Fruit fly (Drosophila melanogaster) whole organism, adult: ENCODE results near the gene Or85a.
A peak's percentile ranks its signal among the peaks of the same experiment; 100 is the strongest.

Experiments
- CG11617 ChIP-seq: fragments of 200-800 bp; sonication (Bioruptor generic); optimal IDR thresholded peaks from 2 replicates; lab custom pipeline; 2017; ENCODE audit warnings: mild to moderate bottlenecking, missing biosample characterization, missing genetic modification reagents, missing genetic modification characterization
- CG14711 ChIP-seq: fragments of 200-800 bp; sonication (Bioruptor generic); optimal IDR thresholded peaks from 2 replicates; lab custom pipeline; 2018; ENCODE audit warnings: missing biosample characterization, mild to moderate bottlenecking, missing genetic modification characterization, moderate library complexity
- CG7045 ChIP-seq: fragments of 200-800 bp; sonication (Bioruptor generic); optimal IDR thresholded peaks from 2 replicates; lab custom pipeline; 2017; ENCODE audit warnings: missing biosample characterization, mild to moderate bottlenecking, missing genetic modification characterization
- bab1 ChIP-seq: fragments of 200-800 bp; sonication (Bioruptor generic); optimal IDR thresholded peaks from 3 replicates; lab custom pipeline; 2019; ENCODE audit warnings: missing biosample characterization, mild to moderate bottlenecking, missing genetic modification characterization, moderate library complexity
- kay ChIP-seq: fragments of 200-800 bp; sonication (Bioruptor generic); peaks from one replicate; lab custom pipeline; 2016; ENCODE audit warnings: missing biosample characterization, missing genetic modification characterization, borderline replicate concordance
- tj ChIP-seq: fragments of 200-800 bp; sonication (Bioruptor generic); optimal IDR thresholded peaks from 3 replicates; lab custom pipeline; 2017; ENCODE audit warnings: missing biosample characterization, mild to moderate bottlenecking, missing genetic modification characterization, moderate library complexity
- toe ChIP-seq: fragments of 200-800 bp; sonication (Bioruptor generic); optimal IDR thresholded peaks from 2 replicates; lab custom pipeline; 2016; ENCODE audit warnings: missing biosample characterization, missing genetic modification characterization

dm6 chr3R:8333768-8334470 lies 12.4 kb downstream of the Or85a start, which contains the start of gene Poxm:
- TF ChIP-seq CG7045 (GFP tag; lab: Kevin White, UChicago), result no peak
- TF ChIP-seq tj (GFP tag; lab: Kevin White, UChicago), result no peak
- no peak for TF ChIP-seq toe (GFP tag; lab: Kevin White, UChicago)
- no peak for TF ChIP-seq CG11617 (GFP tag; lab: Kevin White, UChicago)
- no peak for TF ChIP-seq CG14711 (tag; lab: Kevin White, UChicago)
- no peak for TF ChIP-seq bab1 (GFP tag; lab: Kevin White, UChicago)
- peak; percentile 67 for TF ChIP-seq kay (GFP tag; lab: Kevin White, UChicago)
